Fruit fly (Drosophila melanogaster) whole organism, pupa: ENCODE results near the gene Pkcdelta.

Experiments
- CG10348 ChIP-seq: fragments of 200-800 bp; sonication (Bioruptor generic); IDR thresholded peaks from 2 replicates; pipeline ENCODE4 v1.3.6; 2022; ENCODE audit warnings: missing biosample characterization, missing genetic modification characterization
- CG12605 ChIP-seq: fragments of 200-800 bp; sonication (Bioruptor generic); IDR thresholded peaks from 2 replicates; pipeline ENCODE4 v1.3.6; 2022; ENCODE audit warnings: missing biosample characterization, missing genetic modification characterization
- CG13204 ChIP-seq: fragments of 200-800 bp; sonication (Bioruptor generic); optimal IDR thresholded peaks from 2 replicates; lab custom pipeline; 2018; ENCODE audit warnings: missing biosample characterization, mild to moderate bottlenecking, missing genetic modification characterization, moderate library complexity
- CG14655 ChIP-seq: fragments of 200-800 bp; sonication (Bioruptor generic); optimal IDR thresholded peaks from 3 replicates; lab custom pipeline; 2017; ENCODE audit warnings: mild to moderate bottlenecking, missing biosample characterization, missing genetic modification reagents, missing genetic modification characterization
- CG15710 ChIP-seq: fragments of 200-800 bp; sonication (Bioruptor generic); optimal IDR thresholded peaks from 2 replicates; lab custom pipeline; 2018; ENCODE audit warnings: missing biosample characterization, mild to moderate bottlenecking, missing genetic modification characterization, moderate library complexity
- CG17806 ChIP-seq: fragments of 200-800 bp; sonication (Bioruptor generic); optimal IDR thresholded peaks from 2 replicates; lab custom pipeline; 2018; ENCODE audit warnings: missing biosample characterization, mild to moderate bottlenecking, missing genetic modification characterization, moderate library complexity
- CG32121 ChIP-seq: fragments of 200-800 bp; sonication (Bioruptor generic); IDR thresholded peaks from 2 replicates; pipeline ENCODE4 v1.3.6; 2022; ENCODE audit warnings: missing biosample characterization, missing genetic modification characterization
- CG34367 ChIP-seq: fragments of 200-800 bp; sonication (Bioruptor generic); optimal IDR thresholded peaks from 2 replicates; lab custom pipeline; 2018; ENCODE audit warnings: missing biosample characterization, mild to moderate bottlenecking, missing genetic modification characterization
- CG4496 ChIP-seq: fragments of 200-800 bp; sonication (Bioruptor generic); IDR thresholded peaks from 3 replicates; pipeline ENCODE4 v1.3.6; 2022; ENCODE audit warnings: missing biosample characterization, missing genetic modification characterization
- CG8159 ChIP-seq: fragments of 200-800 bp; sonication (Bioruptor generic); optimal IDR thresholded peaks from 3 replicates; lab custom pipeline; 2018; ENCODE audit warnings: missing biosample characterization, mild to moderate bottlenecking, missing genetic modification characterization, moderate library complexity
- CG8301 ChIP-seq: fragments of 200-800 bp; sonication (Bioruptor generic); optimal IDR thresholded peaks from 2 replicates; lab custom pipeline; 2018; ENCODE audit warnings: missing biosample characterization, mild to moderate bottlenecking, missing genetic modification characterization
- CG9948 ChIP-seq: fragments of 200-800 bp; sonication (Bioruptor generic); optimal IDR thresholded peaks from 2 replicates; lab custom pipeline; 2018; ENCODE audit warnings: missing biosample characterization, mild to moderate bottlenecking, missing genetic modification characterization, moderate library complexity
- D1 ChIP-seq: fragments of 200-800 bp; sonication (Bioruptor generic); optimal IDR thresholded peaks from 2 replicates; lab custom pipeline; 2018; ENCODE audit warnings: missing biosample characterization, mild to moderate bottlenecking, missing genetic modification characterization, moderate library complexity
- EcR ChIP-seq: fragments of 200-800 bp; sonication (Bioruptor generic); optimal IDR thresholded peaks from 3 replicates; lab custom pipeline; 2019; ENCODE audit warnings: missing biosample characterization, missing genetic modification characterization, mild to moderate bottlenecking, moderate library complexity, missing genetic modification reagents
- Ets98B ChIP-seq: fragments of 200-800 bp; sonication (Bioruptor generic); IDR thresholded peaks from 2 replicates; pipeline ENCODE4 v1.3.6; 2022; ENCODE audit warnings: missing biosample characterization, missing genetic modification characterization
- Pif1A ChIP-seq: fragments of 200-800 bp; sonication (Bioruptor generic); optimal IDR thresholded peaks from 3 replicates; lab custom pipeline; 2016; ENCODE audit warnings: missing biosample characterization, missing genetic modification characterization
- Pif1B ChIP-seq: fragments of 200-800 bp; sonication (Bioruptor generic); optimal IDR thresholded peaks from 3 replicates; lab custom pipeline; 2016; ENCODE audit warnings: missing biosample characterization, missing genetic modification characterization
- Snoo ChIP-seq: fragments of 200-800 bp; sonication (Bioruptor generic); optimal IDR thresholded peaks from 3 replicates; lab custom pipeline; 2017; ENCODE audit warnings: missing biosample characterization, mild to moderate bottlenecking, missing genetic modification characterization, inconsistent platforms
- fd96Ca ChIP-seq: fragments of 200-800 bp; sonication (Bioruptor generic); IDR thresholded peaks from 3 replicates; pipeline ENCODE4 v1.3.6; 2022; ENCODE audit warnings: missing biosample characterization, missing genetic modification characterization
- gl ChIP-seq: fragments of 200-800 bp; sonication (Bioruptor generic); optimal IDR thresholded peaks from 2 replicates; lab custom pipeline; 2018; ENCODE audit warnings: missing biosample characterization, mild to moderate bottlenecking, missing genetic modification characterization
- rn ChIP-seq: fragments of 200-800 bp; sonication (Bioruptor generic); IDR thresholded peaks from 2 replicates; pipeline ENCODE4 v1.3.6; 2022; ENCODE audit warnings: missing biosample characterization, missing genetic modification characterization

Pkcdelta gene

DNA sequence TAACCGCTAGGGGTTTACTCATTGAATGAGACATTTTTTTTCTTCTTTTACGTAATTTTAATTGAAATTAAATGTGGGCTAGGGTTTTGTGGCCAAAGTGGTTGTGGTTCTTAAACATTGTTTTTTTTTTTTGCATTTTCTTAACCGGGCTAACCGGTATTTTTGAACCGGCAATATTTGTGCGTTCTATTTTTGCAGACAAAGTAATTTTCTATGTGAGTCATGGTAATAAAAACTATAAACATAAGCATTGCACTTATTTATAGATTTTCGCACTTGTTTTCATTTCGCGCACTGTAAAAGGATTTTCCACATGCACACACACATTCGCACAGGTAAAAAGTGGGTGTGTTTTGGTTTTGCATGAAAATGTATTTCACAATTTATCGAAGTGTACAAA, 30.2 kb downstream of the Pkcdelta start:
- no peak for TF ChIP-seq fd96Ca (GFP tag; lab: Robert Waterston, UW)
- TF ChIP-seq gl (tag; lab: Kevin White, UChicago): no peak
- TF ChIP-seq D1 (tag; lab: Kevin White, UChicago): peak; percentile 6
- TF ChIP-seq CG13204 (GFP tag; lab: Kevin White, UChicago): no peak
- TF ChIP-seq CG17806: no peak

dm6 chrX:12462936-12463558, 31.0 kb downstream of the Pkcdelta start, which contains the start of the genes Rab40 and CG42258:
Gene Rab40 (minus strand): TSS chrX:12463112.
Gene CG42258 (plus strand): TSS chrX:12463528.
- TF ChIP-seq CG9948 (tag; lab: Kevin White, UChicago) (peak; percentile 3), CG10348 (GFP tag; lab: Robert Waterston, UW) (no peak), EcR (no peak), CG8301 (tag; lab: Kevin White, UChicago) (no peak), CG12605 (GFP tag; lab: Robert Waterston, UW) (no peak), CG34367 (tag; lab: Kevin White, UChicago) (no peak), CG15710 (tag; lab: Kevin White, UChicago) (no peak), rn (no peak), CG14655 (GFP tag; lab: Kevin White, UChicago) (peak; percentile 19), Ets98B (GFP tag; lab: Robert Waterston, UW) (peak; percentile 17; the same call in 1 of the 2 replicates), CG32121 (GFP tag; lab: Robert Waterston, UW) (no peak), CG13204 (GFP tag; lab: Kevin White, UChicago) (no peak), fd96Ca (GFP tag; lab: Robert Waterston, UW) (no peak; the same call in 1 of the 3 replicates), CG8159 (tag; lab: Kevin White, UChicago) (no peak), CG17806 (no peak), D1 (tag; lab: Kevin White, UChicago) (no peak), gl (tag; lab: Kevin White, UChicago) (no peak), Pif1B (GFP tag; lab: Kevin White, UChicago) (no peak), Snoo (tag; lab: Kevin White, UChicago) (no peak), CG4496 (peak; percentile 72), Pif1A (peak; percentile 17)

- TF ChIP-seq CG14655 (GFP tag; lab: Kevin White, UChicago) (no peak), EcR (peak; percentile 54)
These were observed 31.5 kb downstream of the Pkcdelta start for dm6 chrX:12463560-12463959.

DNA sequence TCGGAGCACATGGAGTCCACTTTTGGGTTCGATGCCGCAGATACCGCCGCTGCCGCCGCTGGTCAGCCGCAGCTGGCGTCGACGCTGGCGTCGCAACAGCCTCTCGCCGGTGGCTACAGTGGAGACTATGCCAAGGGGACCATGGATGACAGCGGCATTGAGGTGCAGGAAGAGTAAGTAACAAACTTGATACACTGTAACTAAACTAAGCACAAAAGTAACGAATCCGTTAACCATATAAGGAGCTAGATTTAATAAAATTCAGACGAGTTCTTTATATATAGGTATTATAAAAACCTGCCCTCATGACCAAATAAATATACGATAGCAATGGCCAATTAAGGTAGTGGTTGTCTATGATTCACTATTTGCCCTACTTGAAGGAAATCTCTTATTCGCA, 33.3 kb downstream of the Pkcdelta start:
- TF ChIP-seq CG4496 (no peak), D1 (tag; lab: Kevin White, UChicago) (no peak)
- TF ChIP-seq, all 21 proteins: peak for 0

DNA sequence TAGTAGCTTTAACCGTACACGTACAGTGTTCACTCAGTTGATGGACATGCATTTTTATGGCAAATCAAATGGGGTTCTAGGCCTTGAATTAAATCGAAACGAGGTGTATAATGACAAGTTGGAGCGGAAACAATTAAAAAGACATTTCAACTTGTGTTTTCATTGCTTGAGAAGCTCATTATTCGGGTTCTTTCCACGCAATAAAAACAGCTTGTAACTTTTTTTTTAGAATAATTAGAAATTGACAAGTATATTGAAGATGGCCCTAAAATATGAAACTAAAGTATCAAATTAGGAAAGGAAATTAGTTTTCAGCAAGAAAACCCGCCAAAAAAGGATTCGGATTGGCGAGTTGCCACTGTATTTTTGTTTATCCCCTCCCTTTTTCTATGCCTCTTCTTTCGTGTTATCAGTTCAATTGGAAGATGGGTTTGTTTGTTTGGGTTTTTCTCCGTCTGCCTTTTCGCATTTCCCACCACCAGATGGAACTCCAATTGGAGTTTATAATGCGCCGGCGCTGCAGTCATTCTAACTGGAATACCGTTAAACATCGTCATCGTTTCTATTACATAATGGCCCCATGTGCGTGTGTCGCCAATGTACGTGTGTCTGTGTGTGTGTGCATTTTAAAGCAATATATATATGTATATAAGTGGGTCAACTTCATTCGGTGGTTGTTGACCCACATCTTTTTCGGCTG, 34.7 kb downstream of the Pkcdelta start:
- TF ChIP-seq Ets98B (GFP tag; lab: Robert Waterston, UW) (no peak), CG8301 (tag; lab: Kevin White, UChicago) (no peak), gl (tag; lab: Kevin White, UChicago) (no peak), CG8159 (tag; lab: Kevin White, UChicago) (no peak), rn (no peak), fd96Ca (GFP tag; lab: Robert Waterston, UW) (no peak), CG34367 (tag; lab: Kevin White, UChicago) (no peak), CG32121 (GFP tag; lab: Robert Waterston, UW) (no peak), Snoo (tag; lab: Kevin White, UChicago) (no peak), Pif1A (no peak), CG10348 (GFP tag; lab: Robert Waterston, UW) (no peak), CG13204 (GFP tag; lab: Kevin White, UChicago) (no peak), EcR (no peak), CG4496 (no peak), CG15710 (tag; lab: Kevin White, UChicago) (no peak), CG17806 (no peak)

dm6 chrX:12467241-12467597, 35.2 kb downstream of the Pkcdelta start:
- TF ChIP-seq CG12605 (GFP tag; lab: Robert Waterston, UW) (no peak), Pif1A (no peak), CG14655 (GFP tag; lab: Kevin White, UChicago) (no peak), rn (no peak), D1 (tag; lab: Kevin White, UChicago) (no peak), CG4496 (no peak), fd96Ca (GFP tag; lab: Robert Waterston, UW) (no peak), CG17806 (no peak), Ets98B (GFP tag; lab: Robert Waterston, UW) (no peak), EcR (no peak), CG15710 (tag; lab: Kevin White, UChicago) (no peak), CG8301 (tag; lab: Kevin White, UChicago) (no peak), CG13204 (GFP tag; lab: Kevin White, UChicago) (no peak), CG9948 (tag; lab: Kevin White, UChicago) (no peak), CG32121 (GFP tag; lab: Robert Waterston, UW) (no peak)
- TF ChIP-seq, all 21 proteins: peak for 0
